Fruit fly (Drosophila melanogaster): ENCODE data around the gene sstn.

Gene sstn

DNA sequence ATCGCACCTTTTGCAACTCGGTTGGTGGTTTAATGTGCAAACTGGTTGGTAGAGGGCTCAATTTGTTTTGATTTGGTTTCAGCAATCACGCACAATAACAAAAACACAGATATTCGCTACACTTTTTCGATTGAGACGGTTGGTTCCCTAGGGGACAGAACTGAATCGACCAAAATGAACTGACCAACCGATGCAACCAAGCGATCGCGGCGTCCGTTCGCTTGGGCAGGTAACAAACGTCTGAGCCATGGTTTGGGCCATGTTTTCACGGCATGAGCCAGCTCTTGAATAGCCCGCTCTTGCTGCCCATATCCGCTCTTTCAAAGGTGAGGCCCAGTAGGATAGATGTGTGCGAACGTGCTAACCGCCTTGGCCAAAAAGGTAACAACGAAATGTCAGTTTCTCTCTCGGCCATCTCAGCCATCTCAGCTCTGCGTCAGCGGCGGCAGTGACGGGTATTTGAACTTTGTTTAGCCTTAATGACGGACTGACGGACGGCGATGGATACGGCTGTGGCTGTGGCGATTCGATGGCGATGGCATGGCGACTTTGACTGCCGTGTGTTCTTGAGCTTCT is 30.6 kb upstream of the sstn start, which contains the start of gene CG16959:
Gene CG16959, minus strand, starts transcription at position 245 of the 576 bp plus-strand sequence.
- no peak for TF ChIP-seq CG4496 (GFP tag; IDR thresholded peaks at IDR 0.05)
- peak; percentile 74 for TF ChIP-seq CG13204 (GFP tag; optimal IDR thresholded peaks at IDR 0.05)
- peak; percentile 95 for TF ChIP-seq EcR (GFP tag; optimal IDR thresholded peaks at IDR 0.05)

DNA sequence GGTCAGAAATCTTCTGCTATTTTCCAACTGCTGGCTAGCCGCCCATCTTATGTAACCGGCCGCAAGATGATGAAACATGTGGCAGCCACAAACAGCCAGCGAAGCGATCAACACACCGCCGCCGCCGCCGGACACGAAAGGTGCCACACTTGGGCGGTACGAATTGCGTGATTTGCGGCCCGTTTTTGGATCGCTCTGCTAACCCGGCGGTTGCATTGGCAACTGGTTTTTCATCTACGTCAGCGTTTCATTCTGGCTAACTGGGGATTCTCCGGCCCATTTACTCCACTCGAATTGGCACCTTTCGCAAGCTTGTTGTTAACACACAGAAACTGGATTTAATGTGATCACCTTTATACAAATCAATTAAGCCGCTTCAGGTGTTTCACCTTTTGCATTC is 29.2 kb upstream of the sstn start:
- TF ChIP-seq CG10348 (GFP tag; IDR thresholded peaks at IDR 0.05) (no peak), CG15710 (tag; optimal IDR thresholded peaks at IDR 0.05) (no peak), CG8301 (tag; optimal IDR thresholded peaks at IDR 0.05) (no peak), Snoo (tag; optimal IDR thresholded peaks at IDR 0.05) (no peak), EcR (GFP tag; optimal IDR thresholded peaks at IDR 0.05) (peak; percentile 88), Pif1B (GFP tag; optimal IDR thresholded peaks at IDR 0.05) (no peak), CG34367 (tag; optimal IDR thresholded peaks at IDR 0.05) (no peak), CG13204 (GFP tag; optimal IDR thresholded peaks at IDR 0.05) (peak; percentile 83), Pif1A (GFP tag; optimal IDR thresholded peaks at IDR 0.05) (no peak), CG8159 (tag; optimal IDR thresholded peaks at IDR 0.05) (no peak), CG9948 (tag; optimal IDR thresholded peaks at IDR 0.05) (no peak), Ets98B (GFP tag; IDR thresholded peaks at IDR 0.05) (no peak), gl (tag; optimal IDR thresholded peaks at IDR 0.05) (no peak), CG17806 (tag; optimal IDR thresholded peaks at IDR 0.05) (no peak), CG32121 (GFP tag; IDR thresholded peaks at IDR 0.05) (no peak)

DNA sequence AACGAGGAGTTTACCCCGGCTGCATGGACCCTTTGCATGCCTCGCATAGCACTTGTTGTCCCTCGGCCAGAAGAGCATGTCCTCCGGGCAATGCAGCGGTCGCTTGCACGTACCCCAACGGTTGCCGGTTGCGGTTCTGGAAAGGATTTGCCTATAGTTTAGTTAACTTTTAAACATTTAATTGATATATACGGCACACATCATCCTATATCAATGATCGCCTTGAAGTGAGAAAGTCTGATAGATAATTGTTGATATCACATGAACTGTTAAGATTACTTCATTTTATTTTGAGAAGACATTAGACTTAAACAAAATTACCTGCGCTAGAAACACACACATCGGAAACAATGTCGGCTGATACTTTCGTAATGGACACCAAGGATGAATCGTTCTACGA is 26.8 kb upstream of the sstn start, which contains the start of gene CG32847:
Gene CG32847, plus strand, starts transcription at position 301 of the 400 bp plus-strand sequence.
- no peak for TF ChIP-seq CG14655 (GFP tag; optimal IDR thresholded peaks at IDR 0.05)
- TF ChIP-seq CG15710 (tag; optimal IDR thresholded peaks at IDR 0.05): no peak
- TF ChIP-seq CG10348 (GFP tag; IDR thresholded peaks at IDR 0.05): no peak
- no peak for TF ChIP-seq Pif1A (GFP tag; optimal IDR thresholded peaks at IDR 0.05)
- no peak for TF ChIP-seq Pif1B (GFP tag; optimal IDR thresholded peaks at IDR 0.05)
- TF ChIP-seq Ets98B (GFP tag; IDR thresholded peaks at IDR 0.05): no peak
- no peak for TF ChIP-seq CG4496 (GFP tag; IDR thresholded peaks at IDR 0.05)
- no peak for TF ChIP-seq CG9948 (tag; optimal IDR thresholded peaks at IDR 0.05)
- TF ChIP-seq CG32121 (GFP tag; IDR thresholded peaks at IDR 0.05): no peak
- TF ChIP-seq rn (GFP tag; IDR thresholded peaks at IDR 0.05): no peak
- no peak for TF ChIP-seq CG8159 (tag; optimal IDR thresholded peaks at IDR 0.05)
- TF ChIP-seq Snoo (tag; optimal IDR thresholded peaks at IDR 0.05): no peak
- TF ChIP-seq EcR (GFP tag; optimal IDR thresholded peaks at IDR 0.05): no peak
- no peak for TF ChIP-seq D1 (tag; optimal IDR thresholded peaks at IDR 0.05)
- no peak for TF ChIP-seq CG12605 (GFP tag; IDR thresholded peaks at IDR 0.05)

DNA sequence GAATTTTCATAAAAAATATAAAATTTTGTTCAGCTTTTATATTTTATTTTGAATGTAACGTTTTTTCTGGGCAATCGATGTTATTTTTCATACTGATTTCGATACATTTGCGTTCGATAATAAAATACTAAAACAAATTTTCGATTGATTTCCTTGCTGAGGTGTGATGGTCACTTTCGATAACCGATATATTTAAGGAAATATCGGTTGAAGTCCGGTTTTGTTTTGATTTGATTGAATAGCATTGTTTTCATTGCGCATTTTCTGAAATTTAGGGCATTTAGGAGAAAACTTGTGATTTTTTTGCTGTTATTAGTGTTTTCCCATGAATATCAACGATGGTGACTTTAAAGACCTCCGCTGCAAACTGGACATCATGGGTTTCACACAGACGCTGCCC is 22.0 kb upstream of the sstn start, which contains the start of gene Cep135:
Gene Cep135, plus strand, starts transcription at position 202 of the 400 bp plus-strand sequence.
- peak; percentile 35 for TF ChIP-seq D1 (tag; optimal IDR thresholded peaks at IDR 0.05)
- no peak for TF ChIP-seq CG10348 (GFP tag; IDR thresholded peaks at IDR 0.05)
- TF ChIP-seq gl (tag; optimal IDR thresholded peaks at IDR 0.05): no peak
- no peak for TF ChIP-seq CG9948 (tag; optimal IDR thresholded peaks at IDR 0.05)
- no peak for TF ChIP-seq CG12605 (GFP tag; IDR thresholded peaks at IDR 0.05)

DNA sequence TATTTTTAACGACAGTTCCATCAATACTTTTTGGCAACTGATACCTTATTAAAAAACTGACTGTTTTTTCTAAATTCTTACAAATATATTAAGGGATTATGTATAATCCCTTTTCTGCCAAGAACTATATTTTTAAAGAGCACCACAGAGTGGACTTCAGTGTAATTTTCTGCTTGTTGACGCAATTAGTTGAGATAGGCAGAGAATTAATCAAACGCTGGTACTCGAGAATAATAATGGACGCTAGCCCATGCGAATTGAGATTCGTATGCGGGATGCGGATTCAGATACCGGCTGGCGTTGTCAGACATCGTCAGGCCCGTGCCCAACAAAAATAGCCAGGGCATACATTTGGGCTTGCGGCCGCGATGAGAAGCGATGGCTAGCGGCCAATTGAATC is 18.7 kb upstream of the sstn start, which contains the start of gene CG13458:
Gene CG13458, plus strand, starts transcription at position 301 of the 400 bp plus-strand sequence.
- no peak for TF ChIP-seq EcR (GFP tag; optimal IDR thresholded peaks at IDR 0.05)
- no peak for TF ChIP-seq CG9948 (tag; optimal IDR thresholded peaks at IDR 0.05)
- TF ChIP-seq CG8301 (tag; optimal IDR thresholded peaks at IDR 0.05): no peak
- no peak for TF ChIP-seq gl (tag; optimal IDR thresholded peaks at IDR 0.05)
- TF ChIP-seq CG12605 (GFP tag; IDR thresholded peaks at IDR 0.05): no peak
- no peak for TF ChIP-seq Snoo (tag; optimal IDR thresholded peaks at IDR 0.05)
- no peak for TF ChIP-seq CG8159 (tag; optimal IDR thresholded peaks at IDR 0.05)
- no peak for TF ChIP-seq D1 (tag; optimal IDR thresholded peaks at IDR 0.05)
- 0 out of 3 replicates have a peak, but pooled peaks have one; percentile 16 for TF ChIP-seq CG4496 (GFP tag; IDR thresholded peaks at IDR 0.05)

DNA sequence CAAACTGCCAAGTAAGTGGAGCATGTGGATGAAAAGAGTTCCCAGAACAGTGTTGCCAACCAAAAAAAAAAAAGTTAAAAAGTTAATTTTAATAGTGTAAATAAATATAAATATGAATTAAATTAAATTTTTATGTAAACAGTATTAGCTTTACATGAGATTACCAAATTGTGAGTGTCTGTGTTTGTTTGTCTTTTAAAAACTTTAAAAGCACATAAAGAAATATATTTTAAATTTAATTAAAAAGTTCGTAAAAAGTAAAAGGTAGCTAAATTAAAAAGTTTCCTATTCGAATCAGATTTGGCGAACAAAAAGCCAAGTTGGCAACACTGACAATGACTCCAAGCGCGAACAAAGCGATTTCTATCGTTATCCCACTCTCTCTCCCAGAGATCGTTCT is 14.4 kb upstream of the sstn start:
- TF ChIP-seq gl (tag; optimal IDR thresholded peaks at IDR 0.05) (no peak), CG17806 (tag; optimal IDR thresholded peaks at IDR 0.05) (peak; percentile 28), Pif1A (GFP tag; optimal IDR thresholded peaks at IDR 0.05) (no peak), CG32121 (GFP tag; IDR thresholded peaks at IDR 0.05) (no peak), CG14655 (GFP tag; optimal IDR thresholded peaks at IDR 0.05) (no peak), CG8159 (tag; optimal IDR thresholded peaks at IDR 0.05) (peak; percentile 50), CG10348 (GFP tag; IDR thresholded peaks at IDR 0.05) (no peak), CG13204 (GFP tag; optimal IDR thresholded peaks at IDR 0.05) (no peak), CG9948 (tag; optimal IDR thresholded peaks at IDR 0.05) (peak; percentile 50), CG15710 (tag; optimal IDR thresholded peaks at IDR 0.05) (peak; percentile 34), CG12605 (GFP tag; IDR thresholded peaks at IDR 0.05) (peak; percentile 43), Pif1B (GFP tag; optimal IDR thresholded peaks at IDR 0.05) (no peak), D1 (tag; optimal IDR thresholded peaks at IDR 0.05) (no peak), CG34367 (tag; optimal IDR thresholded peaks at IDR 0.05) (peak; percentile 5), CG8301 (tag; optimal IDR thresholded peaks at IDR 0.05) (peak; percentile 35), Snoo (tag; optimal IDR thresholded peaks at IDR 0.05) (peak; percentile 24)

DNA sequence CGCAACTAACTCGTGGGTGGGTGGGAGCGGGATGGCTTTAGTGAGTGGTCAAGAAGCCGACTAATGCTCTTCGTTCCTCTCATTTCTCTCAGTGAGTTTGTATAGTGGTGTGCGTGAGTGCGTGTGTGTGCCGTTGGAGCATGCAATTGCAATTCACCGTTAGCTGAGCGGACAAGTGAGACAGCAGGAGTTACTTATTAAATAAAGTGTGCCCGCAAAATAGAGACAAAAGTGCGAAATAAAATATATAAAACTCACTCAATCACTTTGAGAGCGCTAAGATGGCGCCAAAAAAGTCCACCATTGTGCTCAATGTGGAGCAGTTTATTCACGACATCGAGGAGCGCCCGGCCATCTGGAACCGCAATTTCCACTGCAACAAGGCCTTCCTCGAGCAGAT is 14.0 kb upstream of the sstn start:
- TF ChIP-seq Ets98B (GFP tag; IDR thresholded peaks at IDR 0.05): 0 out of 2 replicates have a peak, but pooled peaks have one; percentile 4
- no peak for TF ChIP-seq Pif1A (GFP tag; optimal IDR thresholded peaks at IDR 0.05)
- peak; percentile 34; the same call in 1 of the 3 replicates for TF ChIP-seq fd96Ca (GFP tag; IDR thresholded peaks at IDR 0.05)
- TF ChIP-seq Snoo (tag; optimal IDR thresholded peaks at IDR 0.05): no peak
- peak; percentile 67 for TF ChIP-seq CG4496 (GFP tag; IDR thresholded peaks at IDR 0.05)
- no peak for TF ChIP-seq CG8301 (tag; optimal IDR thresholded peaks at IDR 0.05)
- TF ChIP-seq CG10348 (GFP tag; IDR thresholded peaks at IDR 0.05): no peak
